Worm (Caenorhabditis elegans) whole organism, mixed stage, embryonic: ENCODE data around the gene best-13.

Experiments
- lsy-2 ChIP-seq: fragments of 150-350 bp; optimal IDR thresholded peaks from 2 replicates; lab custom pipeline; 2014; ENCODE audit warnings: missing biosample characterization, missing genetic modification characterization
- nhr-237 ChIP-seq: fragments of 150-350 bp; optimal IDR thresholded peaks from 2 replicates; lab custom pipeline; 2014; ENCODE audit warnings: missing biosample characterization, missing genetic modification characterization
- tbx-8 ChIP-seq: fragments of 200-800 bp; sonication (Bioruptor generic); optimal IDR thresholded peaks from 2 replicates; lab custom pipeline; 2018; ENCODE audit warnings: mild to moderate bottlenecking, missing genetic modification characterization, moderate library complexity, missing compliant biosample characterization
- unc-62 ChIP-seq: fragments of 150-350 bp; optimal IDR thresholded peaks from 2 replicates; lab custom pipeline; 2014; ENCODE audit warnings: missing biosample characterization, missing genetic modification reagents, missing genetic modification characterization
- ztf-11 ChIP-seq: fragments of 150-350 bp; optimal IDR thresholded peaks from 2 replicates; lab custom pipeline; 2014; ENCODE audit warnings: missing biosample characterization, missing genetic modification characterization

DNA sequence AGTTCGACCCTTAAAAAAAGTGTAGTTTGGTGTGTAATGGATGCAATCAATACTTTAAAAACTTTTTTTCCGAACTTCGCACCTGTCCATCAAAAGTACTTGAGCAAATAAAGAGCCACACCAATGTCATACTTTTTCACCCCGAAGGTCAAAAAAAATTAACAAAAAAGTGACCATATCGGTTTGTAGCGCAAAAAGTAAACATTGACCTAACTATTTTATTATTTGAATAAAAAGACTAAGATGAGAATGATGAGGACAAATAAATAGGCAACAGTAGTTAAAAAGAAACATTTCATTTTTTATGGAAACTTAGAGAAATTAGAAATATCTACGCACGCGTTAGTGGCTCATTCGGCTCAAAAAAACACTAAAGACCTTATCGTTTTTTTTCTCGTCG lies 34.4 kb upstream of the best-13 start:
- no peak for TF ChIP-seq unc-62 (GFP tag; lab: Kevin White, UChicago)
- TF ChIP-seq lsy-2 (tag; lab: Kevin White, UChicago), result no peak
- no peak for TF ChIP-seq tbx-8 (GFP tag; lab: Kevin White, UChicago)
- TF ChIP-seq nhr-237 (tag; lab: Kevin White, UChicago), result no peak
- no peak for TF ChIP-seq ztf-11 (tag; lab: Kevin White, UChicago)
